Fruit fly (Drosophila melanogaster): Measurements from ENCODE around the gene CG5676.

CG5676 gene

DNA sequence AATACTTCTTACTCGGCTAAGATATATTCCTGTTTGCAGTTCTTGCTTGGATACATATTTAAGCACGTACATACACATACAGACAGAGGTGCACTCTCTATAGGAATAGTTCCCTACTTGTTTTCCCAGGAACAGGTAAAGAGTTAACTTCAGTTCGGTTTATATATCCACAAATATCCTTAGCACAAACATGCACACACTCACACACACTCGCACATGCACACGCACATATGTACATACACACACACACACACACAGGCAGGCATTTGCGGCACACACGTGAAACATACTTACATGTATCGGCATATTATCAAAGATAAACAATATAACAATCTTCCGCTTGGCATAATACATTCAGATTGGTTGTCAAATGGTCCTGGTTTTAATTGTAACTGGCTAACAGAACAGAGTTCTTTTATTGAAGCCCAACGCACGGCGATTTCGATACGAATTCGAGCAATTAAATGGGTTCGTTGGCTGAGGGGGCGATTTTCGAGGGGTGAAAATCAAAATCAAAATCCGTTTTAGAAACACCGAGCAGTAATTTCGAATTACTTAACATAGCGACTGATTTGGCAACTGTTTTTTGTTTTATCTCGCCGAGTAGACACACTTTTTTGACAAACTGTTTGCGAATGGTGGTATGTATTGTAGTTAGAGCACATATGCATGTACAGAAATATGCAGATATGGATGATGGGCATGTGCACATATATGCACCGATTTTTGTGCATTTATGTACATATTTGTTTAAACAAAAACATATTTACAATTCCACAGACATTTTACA lies 4.5 kb upstream of the CG5676 start:
- TF ChIP-seq ttk (optimal IDR thresholded peaks at IDR 0.05) (no peak), insv (optimal IDR thresholded peaks at IDR 0.05) (no peak), psq (optimal IDR thresholded peaks at IDR 0.05) (no peak), h (optimal IDR thresholded peaks at IDR 0.05) (no peak), Sin3A (optimal IDR thresholded peaks at IDR 0.05) (no peak), Myc (optimal IDR thresholded peaks at IDR 0.05) (no peak)

DNA sequence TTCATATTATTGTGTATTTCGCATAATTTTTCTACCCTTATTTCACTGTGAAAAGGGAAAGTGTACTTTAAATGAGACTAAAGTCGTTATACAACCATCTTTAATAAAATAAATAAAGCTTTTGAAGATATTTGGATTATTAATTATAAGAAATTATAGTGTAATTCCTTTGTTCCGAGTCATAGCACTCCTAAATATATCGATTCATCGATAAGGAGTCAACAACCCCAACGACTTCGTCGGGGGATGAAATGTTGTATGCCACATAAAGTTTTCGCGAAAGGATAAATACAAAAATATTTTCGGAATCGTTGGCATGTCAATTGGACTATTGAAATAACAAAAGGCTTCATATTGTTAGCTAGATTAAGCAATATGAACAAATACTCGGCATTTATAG lies 4.1 kb downstream of the CG5676 start, which contains the start of gene Ror:
TSS of gene Ror (plus strand) at position 252 of the 400 bp plus-strand sequence.
- TF ChIP-seq Myc (optimal IDR thresholded peaks at IDR 0.05), result no peak
- no peak for TF ChIP-seq h (optimal IDR thresholded peaks at IDR 0.05)
- TF ChIP-seq ttk (optimal IDR thresholded peaks at IDR 0.05), result no peak
- no peak for TF ChIP-seq psq (optimal IDR thresholded peaks at IDR 0.05)
- TF ChIP-seq insv (optimal IDR thresholded peaks at IDR 0.05), result no peak
- no peak for TF ChIP-seq Sin3A (optimal IDR thresholded peaks at IDR 0.05)

DNA sequence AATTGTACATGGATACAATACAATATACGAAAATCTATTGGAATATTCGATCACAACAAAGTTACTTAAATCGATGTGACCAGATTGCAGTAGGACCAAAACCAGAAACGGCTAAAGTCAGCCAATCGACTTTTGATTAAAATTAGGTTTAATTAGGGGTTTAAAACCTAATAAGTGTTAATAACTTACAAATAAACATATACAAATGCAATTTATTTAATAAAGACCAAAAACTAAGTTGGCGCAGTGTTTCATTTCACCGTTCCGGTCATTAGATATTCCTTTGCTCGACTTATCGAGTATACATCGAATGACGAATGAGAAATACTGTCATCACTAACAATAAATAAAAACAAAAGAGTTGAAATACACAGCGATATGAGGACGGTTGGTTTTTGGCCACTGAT lies 5.2 kb downstream of the CG5676 start, which contains the start of the genes bsk and CG31717:
TSS of gene bsk (minus strand) at position 61 of the 407 bp plus-strand sequence.
TSS of gene CG31717 (plus strand) at position 297 of the 407 bp plus-strand sequence.
- TF ChIP-seq ttk (optimal IDR thresholded peaks at IDR 0.05) (no peak), Sin3A (optimal IDR thresholded peaks at IDR 0.05) (no peak)

DNA sequence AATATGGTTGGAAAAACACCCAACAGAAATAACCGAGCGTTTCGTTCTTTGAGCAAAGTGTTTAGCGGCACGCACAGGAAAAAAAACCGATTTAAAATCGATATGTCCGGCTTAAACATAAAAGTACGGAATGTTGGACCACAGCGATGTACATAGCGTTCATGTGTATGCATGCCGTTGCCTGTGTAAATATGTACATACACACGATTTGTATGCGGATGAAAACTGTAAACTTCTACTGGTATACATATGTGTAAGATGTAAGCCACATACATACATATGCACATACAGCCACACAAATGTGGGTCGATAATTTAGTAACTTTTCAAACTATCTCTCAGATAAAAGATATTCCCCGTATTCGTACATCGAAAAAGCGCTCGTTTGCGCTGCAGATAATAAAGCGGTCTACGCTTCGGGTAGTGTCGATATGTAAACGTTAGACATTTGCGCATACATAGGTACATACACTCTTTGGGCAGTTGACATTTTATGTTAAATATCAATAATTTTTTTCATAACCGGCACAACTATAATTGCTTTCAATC lies 6.0 kb downstream of the CG5676 start:
- TF ChIP-seq Myc (optimal IDR thresholded peaks at IDR 0.05), result no peak
- TF ChIP-seq ttk (optimal IDR thresholded peaks at IDR 0.05), result no peak
- TF ChIP-seq insv (optimal IDR thresholded peaks at IDR 0.05), result no peak
- no peak for TF ChIP-seq psq (optimal IDR thresholded peaks at IDR 0.05)
- TF ChIP-seq Sin3A (optimal IDR thresholded peaks at IDR 0.05), result no peak
- TF ChIP-seq h (optimal IDR thresholded peaks at IDR 0.05), result no peak

DNA sequence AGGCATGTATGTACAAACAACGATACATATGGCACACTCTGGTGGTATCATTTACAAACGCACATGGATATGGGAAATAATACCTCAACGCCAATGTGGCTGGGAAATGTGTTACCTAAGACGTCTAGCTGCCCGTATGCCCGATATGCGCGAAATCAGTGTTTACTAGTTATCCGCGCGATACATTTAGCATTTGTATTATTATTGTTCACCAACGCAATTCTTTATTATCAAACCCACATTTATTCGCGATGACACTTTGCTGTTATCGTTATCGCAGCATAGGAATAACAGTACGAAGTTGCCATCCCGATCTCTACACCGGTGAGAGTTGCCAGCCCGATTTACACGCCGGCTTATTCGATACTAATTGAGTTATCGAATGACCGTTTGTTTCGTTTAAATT lies 8.9 kb downstream of the CG5676 start, which contains the start of gene chico:
TSS of gene chico (minus strand) at position 294 of the 406 bp plus-strand sequence.
- TF ChIP-seq insv (optimal IDR thresholded peaks at IDR 0.05) (no peak), h (optimal IDR thresholded peaks at IDR 0.05) (no peak), Myc (optimal IDR thresholded peaks at IDR 0.05) (no peak), ttk (optimal IDR thresholded peaks at IDR 0.05) (no peak), Sin3A (optimal IDR thresholded peaks at IDR 0.05) (no peak), psq (optimal IDR thresholded peaks at IDR 0.05) (no peak)

DNA sequence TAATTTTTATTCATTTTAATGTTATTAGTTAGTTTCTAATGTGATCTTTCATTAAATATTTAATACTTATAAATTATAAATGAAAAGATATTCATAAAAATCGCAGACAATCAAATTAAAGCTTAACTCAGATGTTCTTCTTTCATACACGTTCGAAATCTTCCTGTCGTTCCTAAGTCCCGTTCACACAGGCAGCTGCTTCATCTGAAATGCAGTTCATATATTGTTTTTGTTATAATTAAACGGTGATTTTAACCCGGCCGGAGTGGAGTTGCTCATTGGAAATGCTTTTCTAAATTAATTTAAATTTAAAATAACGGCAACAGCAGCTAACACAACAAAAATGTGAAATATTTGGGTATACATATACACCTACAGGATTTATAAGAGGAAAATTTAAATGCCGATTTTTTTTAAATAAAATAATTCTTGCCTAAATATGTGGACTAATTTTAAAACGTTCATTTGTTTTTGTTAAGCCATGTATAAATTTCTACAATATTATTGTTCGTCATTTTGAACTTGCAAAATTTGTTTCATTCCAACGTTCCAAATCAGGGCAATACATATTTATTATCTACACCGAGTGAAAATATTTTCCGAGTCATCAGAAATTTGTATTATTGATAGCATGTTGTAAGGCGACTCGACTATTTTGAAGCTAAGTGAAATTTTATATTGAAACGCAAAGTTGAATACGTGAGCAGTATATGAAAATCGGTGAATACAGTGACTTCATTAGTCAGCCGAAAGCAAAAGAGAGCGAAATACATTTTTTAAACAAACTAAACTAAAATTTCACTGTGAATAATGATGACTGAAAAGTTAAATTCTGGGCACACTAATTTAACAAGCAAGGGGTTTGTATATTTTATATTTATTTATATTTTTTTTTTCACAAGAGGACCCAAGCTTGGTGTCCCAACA lies 16.7 kb downstream of the CG5676 start, which contains the start of gene me31B:
TSS of gene me31B (plus strand) at position 616 of the 927 bp plus-strand sequence.
- TF ChIP-seq insv (optimal IDR thresholded peaks at IDR 0.05), result no peak
- TF ChIP-seq psq (optimal IDR thresholded peaks at IDR 0.05), result no peak
- TF ChIP-seq Sin3A (optimal IDR thresholded peaks at IDR 0.05), result no peak
- no peak for TF ChIP-seq h (optimal IDR thresholded peaks at IDR 0.05)
- no peak for TF ChIP-seq ttk (optimal IDR thresholded peaks at IDR 0.05)
- no peak for TF ChIP-seq Myc (optimal IDR thresholded peaks at IDR 0.05)

DNA sequence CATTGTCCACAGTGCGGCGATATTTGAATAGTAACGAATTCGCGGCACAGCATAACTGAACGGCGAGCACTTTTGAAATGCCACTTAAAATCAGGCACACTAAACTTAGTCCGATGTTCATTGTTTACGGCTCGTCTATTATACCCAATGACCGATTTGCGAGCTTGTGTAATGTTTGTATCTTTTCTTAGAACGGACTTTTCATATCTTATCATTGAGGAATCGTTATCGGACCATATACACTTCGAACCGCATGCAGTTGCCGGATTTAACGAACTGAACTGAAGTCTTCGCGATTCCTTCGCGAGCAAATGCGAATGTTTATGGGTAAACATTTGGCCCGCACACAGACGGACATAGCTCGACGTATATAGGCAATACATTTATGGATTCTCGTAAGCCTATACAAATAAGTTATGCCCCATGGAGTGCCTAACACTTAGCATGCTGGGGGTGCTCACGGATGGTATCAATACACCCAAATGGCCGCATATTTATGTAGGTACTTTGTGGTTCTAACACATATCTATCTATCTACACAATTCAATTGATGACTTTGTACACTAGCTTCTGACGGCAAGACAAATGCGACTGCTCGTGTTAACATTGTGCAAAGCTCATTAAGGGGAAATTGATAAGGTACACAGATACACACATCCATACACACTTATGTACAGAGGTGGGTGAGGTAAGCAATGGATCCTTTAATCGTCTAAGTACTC lies 17.8 kb downstream of the CG5676 start, which contains the start of gene mthl15:
TSS of gene mthl15 (minus strand) at position 593 of the 722 bp plus-strand sequence.
- no peak for TF ChIP-seq Sin3A (optimal IDR thresholded peaks at IDR 0.05)
- TF ChIP-seq ttk (optimal IDR thresholded peaks at IDR 0.05), result no peak
- TF ChIP-seq Myc (optimal IDR thresholded peaks at IDR 0.05), result no peak
- TF ChIP-seq h (optimal IDR thresholded peaks at IDR 0.05), result no peak
- no peak for TF ChIP-seq insv (optimal IDR thresholded peaks at IDR 0.05)
- no peak for TF ChIP-seq psq (optimal IDR thresholded peaks at IDR 0.05)

DNA sequence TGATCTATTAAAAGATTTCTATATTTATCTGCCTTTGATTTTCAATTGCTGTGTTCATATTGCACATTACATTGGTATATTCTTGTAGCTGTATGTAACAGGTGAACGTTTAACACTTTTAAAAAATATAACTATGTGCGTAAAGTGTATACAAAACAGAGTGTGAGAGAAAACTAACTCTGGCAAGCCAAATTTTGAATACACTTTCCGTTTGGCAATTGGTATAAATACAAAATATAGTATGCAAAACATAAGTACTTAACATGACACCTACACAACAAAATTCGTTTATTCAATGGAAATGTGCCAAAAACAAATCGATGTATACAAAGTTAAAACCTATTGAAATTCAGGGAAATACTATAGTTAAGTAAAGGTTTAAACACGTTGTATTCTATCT lies 22.9 kb downstream of the CG5676 start:
- TF ChIP-seq ttk (optimal IDR thresholded peaks at IDR 0.05) (no peak), Sin3A (optimal IDR thresholded peaks at IDR 0.05) (no peak), psq (optimal IDR thresholded peaks at IDR 0.05) (no peak), Myc (optimal IDR thresholded peaks at IDR 0.05) (no peak), insv (optimal IDR thresholded peaks at IDR 0.05) (no peak), h (optimal IDR thresholded peaks at IDR 0.05) (no peak)

DNA sequence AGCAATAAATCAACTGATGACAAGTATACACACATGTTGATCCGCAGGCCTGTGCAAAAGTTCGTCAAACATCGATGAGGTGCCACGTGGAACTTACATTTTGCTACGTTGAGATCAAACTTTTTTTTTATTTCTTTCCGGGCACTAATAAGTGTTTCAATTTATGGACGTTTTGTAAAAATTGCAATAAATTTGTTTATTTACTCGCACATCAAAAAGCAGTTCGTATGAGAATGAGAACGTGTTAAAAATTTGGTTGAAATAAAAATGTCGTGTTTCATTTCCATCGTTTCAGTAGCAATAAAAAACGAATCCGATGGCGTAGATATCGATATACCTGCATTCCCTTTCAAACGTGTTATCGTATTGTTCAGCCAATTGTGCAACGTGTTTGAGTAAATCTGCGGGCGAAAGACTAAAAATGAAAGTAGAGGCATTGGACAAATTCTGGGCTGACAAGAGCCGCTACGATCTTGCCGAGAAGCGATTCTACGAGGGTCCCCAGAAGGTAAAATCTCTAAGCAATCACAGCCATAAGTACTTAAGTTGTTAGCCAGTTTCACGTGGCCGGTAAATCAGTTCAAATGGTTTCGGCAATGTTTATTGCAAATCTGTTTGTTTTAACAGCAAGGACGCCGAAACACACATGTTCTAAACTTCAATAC lies 23.4 kb downstream of the CG5676 start, which contains the start of gene eEF1delta:
TSS of gene eEF1delta (plus strand) at position 356 of the 665 bp plus-strand sequence.
- no peak for TF ChIP-seq Sin3A (optimal IDR thresholded peaks at IDR 0.05)
- no peak for TF ChIP-seq h (optimal IDR thresholded peaks at IDR 0.05)
- no peak for TF ChIP-seq ttk (optimal IDR thresholded peaks at IDR 0.05)
- TF ChIP-seq psq (optimal IDR thresholded peaks at IDR 0.05), result no peak
- TF ChIP-seq Myc (optimal IDR thresholded peaks at IDR 0.05), result no peak
- no peak for TF ChIP-seq insv (optimal IDR thresholded peaks at IDR 0.05)

DNA sequence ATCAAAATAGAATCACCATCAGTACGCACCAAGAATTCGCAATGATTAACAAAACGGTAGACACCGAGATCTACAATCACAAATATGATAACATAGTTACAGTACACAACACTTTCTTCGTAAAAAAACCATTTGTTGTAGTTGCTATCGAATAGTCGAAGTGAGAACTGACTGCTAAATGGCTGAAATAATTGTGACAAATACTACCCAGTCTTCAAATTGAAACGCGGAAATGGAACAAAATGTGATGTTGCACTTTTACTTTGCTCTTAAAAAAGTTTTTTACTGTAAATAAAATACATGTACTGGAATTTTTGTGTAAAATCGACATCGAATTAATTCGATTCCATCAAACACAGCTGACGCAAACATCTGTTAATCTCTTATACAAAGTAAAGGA lies 24.2 kb downstream of the CG5676 start, which contains the start of gene ova:
TSS of gene ova (minus strand) at position 183 of the 400 bp plus-strand sequence.
- no peak for TF ChIP-seq insv (optimal IDR thresholded peaks at IDR 0.05)
